Worm (Caenorhabditis elegans) whole organism, young adult: ENCODE data around the gene C24H11.1.
A peak's percentile ranks its signal among the peaks of the same experiment; 100 is the strongest.

Experiments
- B0261.1 ChIP-seq: sonication (generic microtip); optimal IDR thresholded peaks from 2 replicates; lab custom pipeline; 2016; ENCODE audit warnings: mild to moderate bottlenecking, missing genetic modification characterization, moderate library complexity, missing compliant biosample characterization
- D2030.7 ChIP-seq: fragments of 200-800 bp; sonication (Bioruptor generic); IDR thresholded peaks from 2 replicates; pipeline ENCODE4 v1.3.6; 2022; ENCODE audit warnings: missing genetic modification reagents, missing genetic modification characterization, missing compliant biosample characterization
- F23B12.7 ChIP-seq: sonication (generic microtip); optimal IDR thresholded peaks from 2 replicates; lab custom pipeline; 2017; ENCODE audit warnings: missing genetic modification characterization, mild to moderate bottlenecking, missing compliant biosample characterization, antibody characterized with exemption, moderate library complexity; ENCODE audit not compliant: insufficient read depth
- F39B2.1 ChIP-seq: fragments of 200-800 bp; sonication (Bioruptor generic); IDR thresholded peaks from 2 replicates; pipeline ENCODE4 v1.3.6; 2022; ENCODE audit warnings: missing genetic modification reagents, missing genetic modification characterization, missing compliant biosample characterization
- F49E8.2 ChIP-seq: sonication (generic microtip); optimal IDR thresholded peaks from 3 replicates; lab custom pipeline; 2017; ENCODE audit warnings: missing genetic modification characterization, mild to moderate bottlenecking, missing compliant biosample characterization, antibody characterized with exemption, moderate library complexity; ENCODE audit not compliant: insufficient read depth
- F57A8.1 ChIP-seq: fragments of 200-800 bp; sonication (Bioruptor generic); optimal IDR thresholded peaks from 2 replicates; lab custom pipeline; 2018; ENCODE audit warnings: mild to moderate bottlenecking, missing genetic modification characterization, moderate library complexity, missing compliant biosample characterization
- T07F8.4 ChIP-seq: sonication (generic microtip); optimal IDR thresholded peaks from 2 replicates; lab custom pipeline; 2016; ENCODE audit warnings: mild to moderate bottlenecking, missing genetic modification characterization, moderate library complexity, missing compliant biosample characterization
- Y79H2A.3 ChIP-seq: fragments of 200-800 bp; sonication (Bioruptor generic); conservative IDR thresholded peaks from 2 replicates; pipeline ENCODE4 v1.3.6; 2022; ENCODE audit warnings: missing genetic modification reagents, missing genetic modification characterization, missing compliant biosample characterization
- akir-1 ChIP-seq: fragments of 200-800 bp; sonication (Bioruptor generic); optimal IDR thresholded peaks from 2 replicates; lab custom pipeline; 2018; ENCODE audit warnings: mild to moderate bottlenecking, missing genetic modification characterization, moderate library complexity, missing compliant biosample characterization
- ama-1 ChIP-seq, 3 experiments: fragments of 150-350 bp in 1 of 3; sonication (generic microtip) in 2 of 3; optimal IDR thresholded peaks; 2 replicates each; lab custom pipeline; 2014 to 2018; ENCODE audit warnings: missing biosample characterization in 2 of 3, missing genetic modification characterization in 2 of 3, missing genetic modification reagents in 2 of 3
- aptf-2 ChIP-seq: fragments of 200-800 bp; sonication (Bioruptor generic); conservative IDR thresholded peaks from 2 replicates; pipeline ENCODE4 v1.3.6; 2022; ENCODE audit warnings: missing genetic modification reagents, missing genetic modification characterization, missing compliant biosample characterization
- aptf-3 ChIP-seq: fragments of 200-800 bp; sonication (Bioruptor generic); IDR thresholded peaks from 2 replicates; pipeline ENCODE4 v1.3.6; 2022; ENCODE audit warnings: missing genetic modification characterization, missing compliant biosample characterization
- ceh-100 ChIP-seq: fragments of 200-800 bp; sonication (Bioruptor generic); IDR thresholded peaks from 2 replicates; pipeline ENCODE4 v1.3.6; 2022; ENCODE audit warnings: missing genetic modification reagents, missing genetic modification characterization, missing compliant biosample characterization
- ceh-79 ChIP-seq: sonication (generic microtip); optimal IDR thresholded peaks from 2 replicates; lab custom pipeline; 2017; ENCODE audit warnings: mild to moderate bottlenecking, missing genetic modification characterization, missing compliant biosample characterization
- ceh-91 ChIP-seq: fragments of 200-800 bp; sonication (Bioruptor generic); IDR thresholded peaks from 2 replicates; pipeline ENCODE4 v1.3.6; 2022; ENCODE audit warnings: missing genetic modification reagents, missing genetic modification characterization, missing compliant biosample characterization
- die-1 ChIP-seq: sonication (generic microtip); optimal IDR thresholded peaks from 2 replicates; lab custom pipeline; 2016; ENCODE audit warnings: missing genotype, mild to moderate bottlenecking, missing genetic modification characterization, missing compliant biosample characterization
- hmg-1.2 ChIP-seq: fragments of 200-800 bp; sonication (Bioruptor generic); IDR thresholded peaks from 2 replicates; pipeline ENCODE4 v1.3.6; 2022; ENCODE audit warnings: missing genetic modification reagents, missing genetic modification characterization, missing compliant biosample characterization
- hrde-1 ChIP-seq: sonication (generic microtip); optimal IDR thresholded peaks from 2 replicates; lab custom pipeline; 2016; ENCODE audit warnings: missing genetic modification characterization, mild to moderate bottlenecking, missing compliant biosample characterization, moderate library complexity, missing genotype, missing genetic modification reagents, borderline replicate concordance
- hsf-1 ChIP-seq: fragments of 200-800 bp; sonication (Bioruptor generic); IDR thresholded peaks from 2 replicates; pipeline ENCODE4 v1.3.6; 2022; ENCODE audit warnings: missing genetic modification reagents, missing genetic modification characterization, missing compliant biosample characterization
- lin-26 ChIP-seq: fragments of 200-800 bp; sonication (Bioruptor generic); IDR thresholded peaks from 2 replicates; pipeline ENCODE4 v1.3.6; 2022; ENCODE audit warnings: missing genetic modification reagents, missing genetic modification characterization, missing compliant biosample characterization
- lir-1 ChIP-seq: fragments of 200-800 bp; sonication (Bioruptor generic); conservative IDR thresholded peaks from 2 replicates; pipeline ENCODE4 v1.3.6; 2022; ENCODE audit warnings: missing genetic modification reagents, missing genetic modification characterization, missing compliant biosample characterization
- lsl-1 ChIP-seq: fragments of 200-800 bp; sonication (Bioruptor generic); optimal IDR thresholded peaks from 2 replicates; lab custom pipeline; 2018; ENCODE audit warnings: mild to moderate bottlenecking, missing genetic modification characterization, moderate library complexity, missing compliant biosample characterization
- madf-8 ChIP-seq: fragments of 200-800 bp; sonication (Bioruptor generic); conservative IDR thresholded peaks from 2 replicates; pipeline ENCODE4 v1.3.6; 2022; ENCODE audit warnings: missing genetic modification reagents, missing genetic modification characterization, missing compliant biosample characterization
- mes-4 ChIP-seq: sonication (generic microtip); optimal IDR thresholded peaks from 2 replicates; lab custom pipeline; 2016; ENCODE audit warnings: missing genotype, missing genetic modification characterization, missing compliant biosample characterization
- nfyb-1 ChIP-seq: fragments of 200-800 bp; sonication (Bioruptor generic); IDR thresholded peaks from 2 replicates; pipeline ENCODE4 v1.3.6; 2022; ENCODE audit warnings: missing genetic modification reagents, missing genetic modification characterization, missing compliant biosample characterization
- pbrm-1 ChIP-seq: fragments of 200-800 bp; sonication (Bioruptor generic); IDR thresholded peaks from 2 replicates; pipeline ENCODE4 v1.3.6; 2022; ENCODE audit warnings: missing genetic modification reagents, missing genetic modification characterization, missing compliant biosample characterization
- rcor-1 ChIP-seq: fragments of 200-800 bp; sonication (Bioruptor generic); IDR thresholded peaks from 2 replicates; pipeline ENCODE4 v1.3.6; 2022; ENCODE audit warnings: missing genetic modification reagents, missing genetic modification characterization, missing compliant biosample characterization
- snpc-1.1 ChIP-seq: sonication (generic microtip); optimal IDR thresholded peaks from 2 replicates; lab custom pipeline; 2017; ENCODE audit warnings: missing genetic modification characterization, mild to moderate bottlenecking, missing compliant biosample characterization, antibody characterized with exemption, moderate library complexity, missing genotype, missing genetic modification reagents; ENCODE audit not compliant: insufficient read depth
- somi-1 ChIP-seq: fragments of 200-800 bp; sonication (Bioruptor generic); optimal IDR thresholded peaks from 2 replicates; lab custom pipeline; 2018; ENCODE audit warnings: mild to moderate bottlenecking, missing genetic modification characterization, missing compliant biosample characterization
- sptf-2 ChIP-seq: fragments of 200-800 bp; sonication (Bioruptor generic); optimal IDR thresholded peaks from 2 replicates; lab custom pipeline; 2018; ENCODE audit warnings: mild to moderate bottlenecking, missing genetic modification characterization, missing compliant biosample characterization
- zfh-2 ChIP-seq: fragments of 200-800 bp; sonication (Bioruptor generic); conservative IDR thresholded peaks from 2 replicates; pipeline ENCODE4 v1.3.6; 2022; ENCODE audit warnings: missing genetic modification reagents, missing genetic modification characterization, missing compliant biosample characterization
- ztf-22 ChIP-seq: fragments of 200-800 bp; sonication (Bioruptor generic); optimal IDR thresholded peaks from 2 replicates; lab custom pipeline; 2018; ENCODE audit warnings: mild to moderate bottlenecking, missing genetic modification characterization, moderate library complexity, missing compliant biosample characterization
- ztf-26 ChIP-seq: sonication (generic microtip); optimal IDR thresholded peaks from 2 replicates; lab custom pipeline; 2017; ENCODE audit warnings: missing genetic modification characterization, missing compliant biosample characterization
- ztf-28 ChIP-seq: fragments of 200-800 bp; sonication (Bioruptor generic); IDR thresholded peaks from 2 replicates; pipeline ENCODE4 v1.3.6; 2022; ENCODE audit warnings: missing genetic modification reagents, missing genetic modification characterization, missing compliant biosample characterization
- ztf-3 ChIP-seq: fragments of 200-800 bp; sonication (Bioruptor generic); optimal IDR thresholded peaks from 2 replicates; lab custom pipeline; 2018; ENCODE audit warnings: mild to moderate bottlenecking, missing genetic modification characterization, missing compliant biosample characterization
- ztf-6 ChIP-seq: fragments of 200-800 bp; sonication (Bioruptor generic); IDR thresholded peaks from 2 replicates; pipeline ENCODE4 v1.3.6; 2022; ENCODE audit warnings: missing genetic modification reagents, missing genetic modification characterization, missing compliant biosample characterization

Gene C24H11.1

DNA sequence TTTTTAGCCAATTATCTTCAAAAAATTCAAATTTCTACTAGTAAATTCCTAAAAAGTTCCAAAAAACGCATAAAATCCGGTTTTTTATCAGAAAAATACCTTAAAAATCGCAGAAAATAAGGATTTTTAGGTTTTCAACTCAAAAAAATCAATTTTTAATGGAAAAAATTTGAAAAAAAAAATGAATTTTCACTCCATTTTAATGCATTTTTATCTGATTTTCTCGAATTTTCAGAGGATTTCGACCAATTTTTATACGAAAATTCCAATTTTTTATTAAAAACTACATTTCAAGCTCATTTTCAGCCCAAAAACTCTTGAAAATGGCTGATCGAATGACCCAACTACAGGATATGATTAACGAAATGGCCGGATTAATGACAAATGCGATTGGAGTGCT is 10.2 kb upstream of the C24H11.1 start, which contains the start of gene mdt-21:
mdt-21 (plus strand) TSS at position 301 of the 400 bp plus-strand sequence.
- no peak for TF ChIP-seq hmg-1.2 (GFP tag; lab: Robert Waterston, UW)
- TF ChIP-seq ceh-79 (tag; lab: Kevin White, UChicago): no peak
- no peak for TF ChIP-seq nfyb-1 (GFP tag; lab: Robert Waterston, UW)

DNA sequence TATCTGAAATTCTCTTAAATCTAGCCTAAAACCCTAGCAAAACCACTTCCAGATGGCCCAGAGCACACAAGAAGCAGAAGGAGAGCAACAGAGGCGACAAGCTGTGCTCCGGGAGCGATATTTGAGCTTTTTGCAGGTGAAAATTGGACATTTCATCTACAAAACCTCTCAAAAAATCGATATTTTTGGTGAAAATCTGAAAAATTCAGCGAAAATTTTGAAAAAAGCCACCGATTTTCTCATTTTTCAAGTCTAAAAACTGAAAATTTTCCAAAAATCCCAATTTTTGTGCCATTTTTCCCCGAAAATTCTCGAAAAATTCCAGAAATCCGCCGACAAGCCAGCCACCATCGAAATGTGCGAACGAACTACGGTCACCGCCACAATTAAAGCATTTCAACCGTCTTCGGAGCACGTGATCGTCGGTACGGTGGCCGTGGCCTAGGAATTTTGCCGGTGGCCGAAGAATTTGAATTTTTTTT is 7.3 kb upstream of the C24H11.1 start, which contains the start of gene C24H11.5:
C24H11.5 (plus strand) TSS at position 51 of the 482 bp plus-strand sequence.
- no peak for TF ChIP-seq ceh-91 (GFP tag; lab: Robert Waterston, UW)
- no peak for TF ChIP-seq ztf-6 (GFP tag; lab: Robert Waterston, UW)
- TF ChIP-seq rcor-1: no peak
- TF ChIP-seq lir-1: no peak
- no peak for TF ChIP-seq T07F8.4 (tag; lab: Kevin White, UChicago)
- no peak for TF ChIP-seq F23B12.7 (tag; lab: Kevin White, UChicago)
- TF ChIP-seq ztf-26: no peak
- TF ChIP-seq ztf-3: no peak
- TF ChIP-seq ama-1 (optimal IDR thresholded peaks at IDR 0.05; lab: Kevin White, UChicago): no peak
- no peak for TF ChIP-seq ama-1 (GFP tag; optimal IDR thresholded peaks at IDR 0.05; lab: Kevin White, UChicago)
- no peak for TF ChIP-seq aptf-2 (GFP tag; lab: Robert Waterston, UW)
- TF ChIP-seq lin-26 (GFP tag; lab: Robert Waterston, UW): no peak
- TF ChIP-seq die-1 (tag; lab: Kevin White, UChicago): no peak

DNA sequence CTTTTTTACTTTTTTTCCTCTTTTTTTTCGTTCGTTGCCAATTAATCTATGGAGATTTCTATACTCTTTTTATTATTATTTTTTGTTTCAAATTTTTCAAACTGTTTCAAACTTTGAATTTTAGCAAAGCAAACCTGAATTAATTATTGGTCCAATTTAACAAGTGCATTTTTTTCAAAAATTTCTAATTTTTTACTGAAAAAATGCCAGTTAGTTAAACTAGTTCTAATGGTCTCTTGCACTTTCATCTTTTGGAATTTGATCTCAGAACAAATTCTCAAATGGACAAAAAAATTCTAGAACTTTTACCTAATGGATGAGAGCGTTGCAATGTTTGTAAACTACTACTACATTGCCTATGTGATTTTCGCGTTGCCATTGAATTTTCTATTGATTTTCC is 5.7 kb upstream of the C24H11.1 start, which contains the start of gene srd-74:
srd-74 (plus strand) TSS at position 301 of the 400 bp plus-strand sequence.
- no peak for TF ChIP-seq hsf-1 (GFP tag; lab: Robert Waterston, UW)
- no peak for TF ChIP-seq lsl-1 (GFP tag; lab: Kevin White, UChicago)
- TF ChIP-seq aptf-3 (GFP tag; lab: Robert Waterston, UW): no peak
- no peak for TF ChIP-seq lir-1
- TF ChIP-seq hrde-1 (tag; lab: Kevin White, UChicago): no peak
- TF ChIP-seq akir-1 (GFP tag; lab: Kevin White, UChicago): no peak
- TF ChIP-seq madf-8: no peak
- no peak for TF ChIP-seq D2030.7 (GFP tag; lab: Robert Waterston, UW)
- no peak for TF ChIP-seq F39B2.1
- TF ChIP-seq snpc-1.1: no peak
- TF ChIP-seq aptf-2 (GFP tag; lab: Robert Waterston, UW): no peak
- no peak for TF ChIP-seq ceh-100
- no peak for TF ChIP-seq mes-4 (tag; lab: Kevin White, UChicago)
- TF ChIP-seq Y79H2A.3 (GFP tag; lab: Robert Waterston, UW): no peak
- TF ChIP-seq B0261.1 (tag; lab: Kevin White, UChicago): no peak
- TF ChIP-seq somi-1 (GFP tag; lab: Kevin White, UChicago): no peak
- TF ChIP-seq pbrm-1 (GFP tag; lab: Robert Waterston, UW): no peak
- TF ChIP-seq F23B12.7 (tag; lab: Kevin White, UChicago): no peak
- TF ChIP-seq die-1 (tag; lab: Kevin White, UChicago): no peak

DNA sequence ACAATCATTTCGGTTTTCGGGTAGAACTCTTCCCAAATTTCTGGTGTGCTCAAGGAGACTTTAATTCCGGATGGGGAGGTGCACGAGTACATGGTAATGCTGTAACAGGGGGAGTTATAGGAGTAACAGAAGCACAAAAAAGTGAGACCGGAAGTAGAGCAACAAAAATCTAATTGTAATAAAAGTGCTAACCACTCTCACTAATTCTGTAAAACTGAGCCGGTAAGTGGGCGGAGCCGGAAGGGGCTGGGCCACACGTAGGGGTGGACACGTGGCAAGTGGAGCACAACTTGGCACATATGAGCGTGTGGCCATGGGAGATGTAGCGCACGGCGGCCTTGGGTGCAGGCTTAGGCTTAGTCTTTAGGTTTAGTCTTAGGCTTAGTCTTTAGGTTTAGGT is 1.5 kb upstream of the C24H11.1 start, which contains the start of gene tbx-38:
tbx-38 (minus strand) TSS at position 101 of the 400 bp plus-strand sequence.
- TF ChIP-seq sptf-2 (GFP tag; lab: Kevin White, UChicago) (no peak), ztf-28 (no peak), F57A8.1 (GFP tag; lab: Kevin White, UChicago) (no peak), ceh-79 (tag; lab: Kevin White, UChicago) (no peak), ztf-26 (no peak), F49E8.2 (tag; lab: Kevin White, UChicago) (no peak), ztf-22 (GFP tag; lab: Kevin White, UChicago) (no peak), zfh-2 (GFP tag; lab: Robert Waterston, UW) (0 out of 2 replicates have a peak, but pooled peaks have one; percentile 36)
- TF ChIP-seq, all 124 proteins: peak for 1
